Fruit fly (Drosophila melanogaster): ENCODE measurements around the gene He.
A peak's percentile ranks its signal among the peaks of the same experiment; 100 is the strongest.

- TF ChIP-seq bab1 (GFP tag; optimal IDR thresholded peaks at IDR 0.05) (no peak), CG12768 (GFP tag; optimal IDR thresholded peaks at IDR 0.05) (no peak), kay (GFP tag; ENCODE audit: borderline replicate concordance) (peak; percentile 40)
Observed at dm6 chr2L:14007801-14008200, 35.1 kb upstream of the He start, which contains the start of gene CG42692.
